Worm (Caenorhabditis elegans) whole organism, late embryonic: ENCODE measurements around the gene cal-7.

Source experiments
- C38D4.7 ChIP-seq: fragments of 200-800 bp; sonication (Bioruptor generic); optimal IDR thresholded peaks from 2 replicates; lab custom pipeline; 2018; ENCODE audit warnings: mild to moderate bottlenecking, missing genetic modification characterization, moderate library complexity, missing compliant biosample characterization
- F13H6.1 ChIP-seq: sonication (generic microtip); optimal IDR thresholded peaks from 2 replicates; lab custom pipeline; 2016; ENCODE audit warnings: missing genetic modification characterization, missing compliant biosample characterization
- K02D7.2 ChIP-seq: sonication (generic microtip); optimal IDR thresholded peaks from 2 replicates; lab custom pipeline; 2017; ENCODE audit warnings: mild to moderate bottlenecking, missing genetic modification characterization, missing compliant biosample characterization
- T23F11.4 ChIP-seq: fragments of 200-800 bp; sonication (Bioruptor generic); optimal IDR thresholded peaks from 2 replicates; lab custom pipeline; 2018; ENCODE audit warnings: mild to moderate bottlenecking, missing genetic modification characterization, missing compliant biosample characterization
- Y22D7AL.16 ChIP-seq: sonication (generic microtip); optimal IDR thresholded peaks from 2 replicates; lab custom pipeline; 2016; ENCODE audit warnings: missing genetic modification characterization, missing compliant biosample characterization
- ahr-1 ChIP-seq: sonication (generic microtip); optimal IDR thresholded peaks from 2 replicates; lab custom pipeline; 2016; ENCODE audit warnings: missing genetic modification characterization, missing compliant biosample characterization
- ama-1 ChIP-seq: fragments of 150-350 bp; optimal IDR thresholded peaks from 2 replicates; lab custom pipeline; 2014
- ceh-18 ChIP-seq: sonication (generic microtip); optimal IDR thresholded peaks from 2 replicates; lab custom pipeline; 2016; ENCODE audit warnings: missing genetic modification characterization, missing compliant biosample characterization
- ceh-22 ChIP-seq: sonication (generic microtip); optimal IDR thresholded peaks from 2 replicates; lab custom pipeline; 2017; ENCODE audit warnings: missing biosample characterization, missing genetic modification characterization
- ceh-24 ChIP-seq: sonication (generic microtip); optimal IDR thresholded peaks from 2 replicates; lab custom pipeline; 2016; ENCODE audit warnings: mild to moderate bottlenecking, missing genetic modification characterization, missing compliant biosample characterization
- ceh-30 ChIP-seq: fragments of 150-350 bp; optimal IDR thresholded peaks from 2 replicates; lab custom pipeline; 2014; ENCODE audit warnings: missing biosample characterization, missing genetic modification characterization
- ceh-31 ChIP-seq: sonication (generic microtip); optimal IDR thresholded peaks from 2 replicates; lab custom pipeline; 2016; ENCODE audit warnings: missing genetic modification characterization, missing compliant biosample characterization
- ceh-9 ChIP-seq: sonication (generic microtip); optimal IDR thresholded peaks from 2 replicates; lab custom pipeline; 2016; ENCODE audit warnings: mild to moderate bottlenecking, missing genetic modification characterization, inconsistent platforms, missing compliant biosample characterization
- dmd-4 ChIP-seq: sonication (generic microtip); optimal IDR thresholded peaks from 2 replicates; lab custom pipeline; 2016; ENCODE audit warnings: borderline replicate concordance, missing genetic modification characterization, missing compliant biosample characterization
- fax-1 ChIP-seq: sonication (generic microtip); optimal IDR thresholded peaks from 2 replicates; lab custom pipeline; 2016; ENCODE audit warnings: missing genotype, missing genetic modification characterization, missing compliant biosample characterization
- fkh-10 ChIP-seq: fragments of 150-350 bp; optimal IDR thresholded peaks from 2 replicates; lab custom pipeline; 2014; ENCODE audit warnings: missing biosample characterization, missing genetic modification reagents, missing genetic modification characterization
- fkh-6 ChIP-seq: sonication (generic microtip); optimal IDR thresholded peaks from 2 replicates; lab custom pipeline; 2016; ENCODE audit warnings: missing genetic modification characterization, missing compliant biosample characterization
- gmeb-2 ChIP-seq: sonication (generic microtip); optimal IDR thresholded peaks from 2 replicates; lab custom pipeline; 2016; ENCODE audit warnings: missing genetic modification characterization, inconsistent platforms, missing compliant biosample characterization
- hlh-13 ChIP-seq: fragments of 200-800 bp; sonication (Bioruptor generic); optimal IDR thresholded peaks from 2 replicates; lab custom pipeline; 2018; ENCODE audit warnings: mild to moderate bottlenecking, missing genetic modification characterization, missing compliant biosample characterization
- hlh-15 ChIP-seq: sonication (generic microtip); optimal IDR thresholded peaks from 2 replicates; lab custom pipeline; 2016; ENCODE audit warnings: missing genetic modification characterization, missing compliant biosample characterization
- hlh-30 ChIP-seq: sonication (generic microtip); optimal IDR thresholded peaks from 2 replicates; lab custom pipeline; 2017; ENCODE audit warnings: antibody characterized with exemption, missing genetic modification characterization, missing compliant biosample characterization; ENCODE audit not compliant: insufficient read depth
- madf-2 ChIP-seq: sonication (generic microtip); optimal IDR thresholded peaks from 2 replicates; lab custom pipeline; 2017; ENCODE audit warnings: missing genetic modification characterization, missing compliant biosample characterization
- mec-3 ChIP-seq: sonication (generic microtip); optimal IDR thresholded peaks from 2 replicates; lab custom pipeline; 2016; ENCODE audit warnings: borderline replicate concordance, missing genetic modification characterization, missing compliant biosample characterization
- nfya-1 ChIP-seq: sonication (generic microtip); optimal IDR thresholded peaks from 2 replicates; lab custom pipeline; 2017; ENCODE audit warnings: missing genetic modification characterization, mild to moderate bottlenecking, missing compliant biosample characterization, antibody characterized with exemption, moderate library complexity
- nhr-11 ChIP-seq: fragments of 150-350 bp; optimal IDR thresholded peaks from 2 replicates; lab custom pipeline; 2014; ENCODE audit warnings: missing biosample characterization, missing genetic modification characterization
- nhr-232 ChIP-seq: sonication (generic microtip); optimal IDR thresholded peaks from 2 replicates; lab custom pipeline; 2016; ENCODE audit warnings: missing genetic modification characterization, missing compliant biosample characterization
- npax-4 ChIP-seq: sonication (generic microtip); optimal IDR thresholded peaks from 2 replicates; lab custom pipeline; 2016; ENCODE audit warnings: missing genetic modification characterization, missing compliant biosample characterization
- odd-2 ChIP-seq: sonication (generic microtip); optimal IDR thresholded peaks from 2 replicates; lab custom pipeline; 2017; ENCODE audit warnings: antibody characterized with exemption, mild to moderate bottlenecking, missing genetic modification characterization, missing compliant biosample characterization
- pax-1 ChIP-seq: fragments of 150-350 bp; optimal IDR thresholded peaks from 2 replicates; lab custom pipeline; 2014; ENCODE audit warnings: missing biosample characterization, missing genetic modification characterization
- pqm-1 ChIP-seq: sonication (generic microtip); optimal IDR thresholded peaks from 2 replicates; lab custom pipeline; 2016; ENCODE audit warnings: missing genetic modification characterization, missing compliant biosample characterization
- rnt-1 ChIP-seq: sonication (generic microtip); optimal IDR thresholded peaks from 2 replicates; lab custom pipeline; 2016; ENCODE audit warnings: missing genetic modification characterization, missing compliant biosample characterization
- sdc-2 ChIP-seq: sonication (generic microtip); optimal IDR thresholded peaks from 2 replicates; lab custom pipeline; 2016; ENCODE audit warnings: missing genotype, missing genetic modification characterization, missing compliant biosample characterization
- sox-2 ChIP-seq: fragments of 200-800 bp; sonication (Bioruptor generic); IDR thresholded peaks from 2 replicates; pipeline ENCODE4 v1.3.6; 2022; ENCODE audit warnings: missing genetic modification reagents, missing genetic modification characterization, missing compliant biosample characterization
- sox-4 ChIP-seq: sonication (generic microtip); optimal IDR thresholded peaks from 2 replicates; lab custom pipeline; 2017; ENCODE audit warnings: mild to moderate bottlenecking, missing genetic modification characterization, inconsistent platforms, missing compliant biosample characterization
- tbx-2 ChIP-seq: sonication (generic microtip); optimal IDR thresholded peaks from 2 replicates; lab custom pipeline; 2016; ENCODE audit warnings: missing genetic modification characterization, missing compliant biosample characterization
- tbx-7 ChIP-seq: sonication (generic microtip); optimal IDR thresholded peaks from 2 replicates; lab custom pipeline; 2016; ENCODE audit warnings: missing genotype, missing genetic modification characterization, missing compliant biosample characterization
- ttx-3 ChIP-seq: sonication (generic microtip); optimal IDR thresholded peaks from 2 replicates; lab custom pipeline; 2016; ENCODE audit warnings: missing genetic modification reagents, missing genetic modification characterization, missing compliant biosample characterization
- unc-86 ChIP-seq: sonication (generic microtip); optimal IDR thresholded peaks from 2 replicates; lab custom pipeline; 2016; ENCODE audit warnings: missing genetic modification characterization, missing compliant biosample characterization
- zip-5 ChIP-seq: sonication (generic microtip); optimal IDR thresholded peaks from 2 replicates; lab custom pipeline; 2016; ENCODE audit warnings: missing genetic modification characterization, missing compliant biosample characterization
- ztf-16 ChIP-seq: sonication (generic microtip); optimal IDR thresholded peaks from 2 replicates; lab custom pipeline; 2017; ENCODE audit warnings: missing genetic modification characterization, missing compliant biosample characterization

Gene cal-7

ce11 chrV:9733920-9734454 is at the start of gene cal-7:
Gene cal-7 (plus strand): TSS chrV:9734103.
- no peak for TF ChIP-seq hlh-30 (tag; lab: Kevin White, UChicago)
- no peak for TF ChIP-seq sox-4 (tag; lab: Kevin White, UChicago)
- TF ChIP-seq sdc-2, result no peak
- TF ChIP-seq sox-2 (GFP tag; lab: Robert Waterston, UW), result no peak
- TF ChIP-seq ahr-1 (tag; lab: Kevin White, UChicago), result no peak
- no peak for TF ChIP-seq tbx-7 (tag; lab: Kevin White, UChicago)
- no peak for TF ChIP-seq fax-1 (tag; lab: Kevin White, UChicago)
- no peak for TF ChIP-seq hlh-13 (GFP tag; lab: Kevin White, UChicago)

DNA sequence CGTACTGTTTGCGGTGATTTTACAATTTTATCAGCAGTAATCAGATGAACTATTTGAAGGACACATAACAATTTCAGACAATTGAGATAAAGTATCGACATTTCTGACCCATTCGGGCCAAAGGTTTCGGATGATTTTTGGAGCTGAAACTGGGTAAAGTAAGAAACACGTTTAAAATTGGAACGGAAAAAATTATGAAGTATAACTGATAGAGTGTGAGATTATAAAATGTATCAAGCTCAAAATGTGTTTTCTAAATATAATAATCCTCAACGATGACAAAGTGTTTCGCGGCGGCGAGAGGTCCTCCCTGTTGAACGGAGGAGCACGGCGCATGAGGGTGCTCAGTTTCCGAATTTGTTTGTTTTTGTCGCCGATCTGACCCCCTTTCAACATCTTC is 48.3 kb upstream of the cal-7 start, which contains the start of gene ZK287.4:
ZK287.4 (minus strand) TSS at position 101 of the 400 bp plus-strand sequence.
- TF ChIP-seq dmd-4 (tag; lab: Kevin White, UChicago) (no peak), T23F11.4 (no peak), nhr-232 (tag; lab: Kevin White, UChicago) (no peak), gmeb-2 (tag; lab: Kevin White, UChicago) (no peak), C38D4.7 (GFP tag; lab: Kevin White, UChicago) (no peak), ceh-22 (tag; lab: Kevin White, UChicago) (no peak), npax-4 (tag; lab: Kevin White, UChicago) (no peak)

DNA sequence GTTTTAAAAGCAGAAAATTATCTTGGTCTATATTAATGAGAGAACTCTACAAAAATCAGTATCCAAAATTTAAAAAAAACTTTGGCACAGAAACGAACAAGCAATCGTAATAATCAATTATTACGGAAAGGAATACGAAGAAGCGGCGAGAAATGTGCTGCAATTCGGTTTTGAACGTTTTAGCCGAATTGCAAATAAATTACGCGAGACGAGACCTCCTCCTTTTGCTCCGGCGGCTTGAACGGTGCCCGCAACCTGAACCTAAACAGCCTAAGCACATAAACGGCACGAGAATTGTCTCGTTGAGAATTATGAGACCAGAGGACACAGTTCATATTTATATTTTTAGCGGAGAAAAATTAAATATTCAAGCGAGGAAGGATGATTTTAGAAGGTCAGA is 44.5 kb upstream of the cal-7 start:
- TF ChIP-seq F13H6.1 (tag; lab: Kevin White, UChicago) (no peak), dmd-4 (tag; lab: Kevin White, UChicago) (no peak), fkh-10 (GFP tag; lab: Kevin White, UChicago) (no peak), tbx-2 (tag; lab: Kevin White, UChicago) (no peak), pax-1 (tag; lab: Kevin White, UChicago) (no peak), ztf-16 (tag; lab: Kevin White, UChicago) (no peak), nhr-11 (no peak), fax-1 (tag; lab: Kevin White, UChicago) (no peak), ttx-3 (tag; lab: Kevin White, UChicago) (no peak), nfya-1 (tag; lab: Kevin White, UChicago) (no peak), odd-2 (tag; lab: Kevin White, UChicago) (no peak), ceh-9 (tag; lab: Kevin White, UChicago) (no peak), ceh-24 (tag; lab: Kevin White, UChicago) (no peak), madf-2 (tag; lab: Kevin White, UChicago) (no peak), mec-3 (no peak), fkh-6 (tag; lab: Kevin White, UChicago) (no peak)

DNA sequence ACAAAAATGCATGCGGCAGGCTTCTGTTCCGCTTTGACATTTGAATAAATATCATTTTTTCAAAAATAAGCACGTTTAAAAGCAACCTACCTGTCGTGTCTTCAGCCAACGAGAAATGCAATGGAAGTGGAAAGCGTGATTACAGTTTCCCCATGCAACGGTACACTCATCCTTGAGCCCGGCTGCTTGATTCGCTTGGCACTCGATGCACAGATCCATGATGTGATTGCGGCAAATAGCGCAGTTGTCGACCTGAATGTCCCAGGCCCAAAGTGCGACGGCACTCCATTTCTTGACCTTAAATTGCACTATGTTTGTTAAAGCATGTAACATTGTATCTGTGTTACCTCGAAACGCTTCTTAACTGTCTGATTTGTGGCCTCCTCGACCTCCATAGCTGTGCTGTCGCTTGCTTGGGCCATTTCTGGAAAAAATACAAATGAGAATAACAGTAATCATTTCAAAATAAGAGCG is 43.8 kb upstream of the cal-7 start, which contains the start of gene rbx-1:
rbx-1 (minus strand) TSS at position 424 of the 474 bp plus-strand sequence.
- no peak for TF ChIP-seq F13H6.1 (tag; lab: Kevin White, UChicago)
- no peak for TF ChIP-seq hlh-30 (tag; lab: Kevin White, UChicago)
- TF ChIP-seq rnt-1 (tag; lab: Kevin White, UChicago), result no peak
- no peak for TF ChIP-seq Y22D7AL.16 (tag; lab: Kevin White, UChicago)
- no peak for TF ChIP-seq ceh-18 (tag; lab: Kevin White, UChicago)
- no peak for TF ChIP-seq pqm-1
- TF ChIP-seq ceh-31 (tag; lab: Kevin White, UChicago), result no peak
- no peak for TF ChIP-seq sox-2 (GFP tag; lab: Robert Waterston, UW)
- TF ChIP-seq ceh-9 (tag; lab: Kevin White, UChicago), result no peak
- TF ChIP-seq ama-1 (lab: Kevin White, UChicago), result no peak
- TF ChIP-seq unc-86 (tag; lab: Kevin White, UChicago), result no peak
- TF ChIP-seq fkh-6 (tag; lab: Kevin White, UChicago), result no peak
- TF ChIP-seq gmeb-2 (tag; lab: Kevin White, UChicago), result no peak
- TF ChIP-seq zip-5 (tag; lab: Kevin White, UChicago), result no peak
- no peak for TF ChIP-seq sdc-2
- no peak for TF ChIP-seq fkh-10 (GFP tag; lab: Kevin White, UChicago)
- no peak for TF ChIP-seq hlh-15 (tag; lab: Kevin White, UChicago)
- TF ChIP-seq ahr-1 (tag; lab: Kevin White, UChicago), result no peak
- TF ChIP-seq ceh-30 (tag; lab: Kevin White, UChicago), result no peak
- TF ChIP-seq K02D7.2 (tag; lab: Kevin White, UChicago), result no peak
